Fruit fly (Drosophila melanogaster) Kc167 (cell line): ENCODE results near the gene gpp.

Source experiments
- Myc ChIP-seq: fragments of >200 bp; optimal IDR thresholded peaks from 2 replicates; lab custom pipeline; 2017; ENCODE audit warnings: missing external identifiers
- insv ChIP-seq: fragments of >200 bp; optimal IDR thresholded peaks from 3 replicates; lab custom pipeline; 2018; ENCODE audit warnings: missing external identifiers

DNA sequence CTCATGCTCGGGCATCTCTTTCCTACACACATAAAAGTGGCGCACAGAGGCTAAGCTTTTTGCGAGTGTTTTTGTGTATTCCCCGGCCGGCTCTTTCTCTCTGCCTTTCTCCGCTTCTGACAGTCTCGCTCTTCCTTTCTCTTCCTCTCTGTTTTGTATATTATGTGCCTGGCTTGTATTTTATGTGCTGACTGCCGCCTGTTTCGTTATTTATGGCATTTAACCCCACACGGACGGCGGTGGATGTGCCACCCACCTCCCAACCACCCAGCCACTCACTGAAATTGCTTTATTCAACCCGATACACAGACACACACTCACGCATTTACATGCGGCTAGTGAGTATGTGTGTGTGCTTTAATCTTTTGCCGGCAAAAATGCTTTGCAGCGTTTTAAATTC lies 13.3 kb downstream of the gpp start:
- TF ChIP-seq insv (lab: Kevin White, UChicago) (no peak), Myc (lab: Kevin White, UChicago) (no peak)
